Worm (Caenorhabditis elegans) whole organism, L4 larva: ENCODE results near the gene nstp-9.

Experiments
- F49E8.2 ChIP-seq: sonication (generic microtip); optimal IDR thresholded peaks from 2 replicates; lab custom pipeline; 2016; ENCODE audit warnings: missing compliant biosample characterization, mild to moderate bottlenecking, missing genetic modification characterization, borderline replicate concordance
- Y105C5A.15 ChIP-seq: fragments of 200-800 bp; sonication (Bioruptor generic); IDR thresholded peaks from 2 replicates; pipeline ENCODE4 v1.3.6; 2022; ENCODE audit warnings: missing genetic modification characterization, missing compliant biosample characterization
- ceh-32 ChIP-seq: sonication (generic microtip); optimal IDR thresholded peaks from 2 replicates; lab custom pipeline; 2016; ENCODE audit warnings: mild to moderate bottlenecking, missing genetic modification characterization, missing compliant biosample characterization; ENCODE audit not compliant: poor library complexity
- daf-8 ChIP-seq: fragments of 200-800 bp; sonication (Bioruptor generic); IDR thresholded peaks from 2 replicates; pipeline ENCODE4 v1.3.6; 2022; ENCODE audit warnings: missing genetic modification characterization, missing compliant biosample characterization
- dve-1 ChIP-seq: sonication (generic microtip); optimal IDR thresholded peaks from 2 replicates; lab custom pipeline; 2017; ENCODE audit warnings: antibody characterized with exemption, mild to moderate bottlenecking, missing genetic modification characterization, missing compliant biosample characterization; ENCODE audit not compliant: insufficient read depth
- egl-43 ChIP-seq: fragments of 200-800 bp; sonication (Bioruptor generic); IDR thresholded peaks from 2 replicates; pipeline ENCODE4 v1.3.6; 2022; ENCODE audit warnings: missing genetic modification reagents, missing genetic modification characterization, missing compliant biosample characterization
- madf-9 ChIP-seq: fragments of 200-800 bp; sonication (Bioruptor generic); conservative IDR thresholded peaks from 2 replicates; pipeline ENCODE4 v1.3.6; 2022; ENCODE audit warnings: missing genetic modification reagents, missing genetic modification characterization, missing compliant biosample characterization
- mdl-1 ChIP-seq, 2 experiments: fragments of 150-350 bp in 1 of 2; sonication (generic microtip) in 1 of 2; optimal IDR thresholded peaks; 2 replicates each; lab custom pipeline; 2014 to 2017; ENCODE audit warnings: missing biosample characterization in 2 of 2, missing genetic modification characterization in 2 of 2
- nhr-28 ChIP-seq: fragments of 150-350 bp; optimal IDR thresholded peaks from 2 replicates; lab custom pipeline; 2014; ENCODE audit warnings: missing biosample characterization, missing genetic modification characterization
- skn-1 ChIP-seq: fragments of 150-350 bp; optimal IDR thresholded peaks from 2 replicates; lab custom pipeline; 2014; ENCODE audit warnings: missing biosample characterization, missing genetic modification characterization
- zag-1 ChIP-seq: fragments of 150-350 bp; optimal IDR thresholded peaks from 2 replicates; lab custom pipeline; 2014; ENCODE audit warnings: missing biosample characterization, missing genetic modification characterization

DNA sequence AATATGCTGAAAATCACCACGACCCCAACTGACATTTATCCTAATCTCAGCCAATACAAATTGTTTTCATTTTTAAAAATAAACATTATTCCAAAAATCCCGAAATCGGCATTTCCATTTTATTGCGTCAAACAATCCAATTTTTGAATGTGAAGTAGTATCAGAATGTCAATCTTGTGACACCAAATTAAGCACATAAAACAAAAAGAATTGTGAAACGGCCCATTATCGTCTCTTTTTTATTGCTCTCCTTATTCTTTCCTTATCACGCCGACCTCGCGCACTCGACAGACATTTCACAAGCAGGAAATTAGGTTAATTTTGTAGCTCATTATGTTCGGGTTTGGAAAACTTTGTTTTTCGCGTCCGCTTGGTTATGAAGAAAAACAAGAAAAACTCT, 39.0 kb downstream of the nstp-9 start, which contains the start of gene T21E8.4:
- TF ChIP-seq nhr-28 (tag; lab: Kevin White, UChicago) (no peak), mdl-1 (tag; optimal IDR thresholded peaks at IDR 0.05; lab: Kevin White, UChicago) (no peak), dve-1 (no peak), F49E8.2 (no peak), Y105C5A.15 (GFP tag; lab: Robert Waterston, UW) (no peak), daf-8 (GFP tag; lab: Robert Waterston, UW) (no peak), egl-43 (GFP tag; lab: Robert Waterston, UW) (no peak), skn-1 (tag; lab: Kevin White, UChicago) (no peak), ceh-32 (no peak), madf-9 (GFP tag; lab: Robert Waterston, UW) (no peak), zag-1 (tag; lab: Kevin White, UChicago) (no peak)
